Fruit fly (Drosophila melanogaster) whole organism, embryonic: ENCODE measurements around the gene dpr20.

Experiments
- Atf3 ChIP-seq: fragments of 200-800 bp; sonication (Bioruptor generic); optimal IDR thresholded peaks from 3 replicates; lab custom pipeline; 2016; ENCODE audit warnings: missing biosample characterization, missing genetic modification characterization
- Bteb2 ChIP-seq: fragments of 200-800 bp; sonication (Bioruptor generic); optimal IDR thresholded peaks from 2 replicates; lab custom pipeline; 2016; ENCODE audit warnings: missing biosample characterization, missing genetic modification characterization
- CG12391 ChIP-seq: fragments of 200-800 bp; sonication (Bioruptor generic); optimal IDR thresholded peaks from 3 replicates; lab custom pipeline; 2018; ENCODE audit warnings: missing biosample characterization, mild to moderate bottlenecking, missing genetic modification characterization, moderate library complexity
- CG15601 ChIP-seq: fragments of 200-800 bp; sonication (Bioruptor generic); optimal IDR thresholded peaks from 3 replicates; lab custom pipeline; 2019; ENCODE audit warnings: missing biosample characterization, mild to moderate bottlenecking, missing genetic modification characterization, moderate library complexity
- CG16779 ChIP-seq: fragments of 200-800 bp; sonication (Bioruptor generic); IDR thresholded peaks from 2 replicates; pipeline ENCODE4 v1.3.6; 2022; ENCODE audit warnings: missing biosample characterization, missing genetic modification characterization
- CG17186 ChIP-seq: fragments of 200-800 bp; sonication (Bioruptor generic); optimal IDR thresholded peaks from 3 replicates; lab custom pipeline; 2017; ENCODE audit warnings: missing biosample characterization, missing genetic modification reagents, missing genetic modification characterization
- CG2199 ChIP-seq: fragments of 200-800 bp; sonication (Bioruptor generic); IDR thresholded peaks from 3 replicates; pipeline ENCODE4 v1.3.6; 2022; ENCODE audit warnings: missing biosample characterization, missing genetic modification characterization
- CG6765 ChIP-seq: fragments of 200-800 bp; sonication (Bioruptor generic); optimal IDR thresholded peaks from 3 replicates; lab custom pipeline; 2017; ENCODE audit warnings: missing biosample characterization, mild to moderate bottlenecking, missing genetic modification characterization
- CG6791 ChIP-seq: fragments of 200-800 bp; sonication (Bioruptor generic); IDR thresholded peaks from 3 replicates; pipeline ENCODE4 v1.3.6; 2022; ENCODE audit warnings: missing biosample characterization, missing genetic modification characterization; ENCODE audit not compliant: partially characterized antibody
- CG9215 ChIP-seq: fragments of 200-800 bp; sonication (Bioruptor generic); IDR thresholded peaks from 2 replicates; pipeline ENCODE4 v1.3.6; 2022; ENCODE audit warnings: missing biosample characterization, missing genetic modification characterization
- Dad ChIP-seq: fragments of 200-800 bp; sonication (Bioruptor generic); optimal IDR thresholded peaks from 3 replicates; lab custom pipeline; 2016; ENCODE audit warnings: missing biosample characterization, missing genetic modification characterization
- HmgD ChIP-seq: fragments of 200-800 bp; sonication (Bioruptor generic); optimal IDR thresholded peaks from 3 replicates; lab custom pipeline; 2016; ENCODE audit warnings: missing biosample characterization, missing genetic modification characterization
- Hr51 ChIP-seq, 2 experiments: fragments of 200-800 bp; sonication (Bioruptor generic); optimal IDR thresholded peaks; 2 replicates in 1 of 2; 3 replicates in 1 of 2; lab custom pipeline; 2016 to 2018; ENCODE audit warnings: missing biosample characterization in 2 of 2, missing genetic modification characterization in 2 of 2, mild to moderate bottlenecking in 1 of 2, moderate library complexity in 1 of 2
- MTF-1 ChIP-seq: fragments of 200-800 bp; sonication (Bioruptor generic); optimal IDR thresholded peaks from 2 replicates; lab custom pipeline; 2018; ENCODE audit warnings: missing biosample characterization, mild to moderate bottlenecking, missing genetic modification characterization, borderline replicate concordance
- Myb ChIP-seq: fragments of 200-800 bp; sonication (Bioruptor generic); optimal IDR thresholded peaks from 2 replicates; lab custom pipeline; 2016; ENCODE audit warnings: missing biosample characterization, missing genetic modification characterization
- Sin3A ChIP-seq: fragments of >200 bp; optimal IDR thresholded peaks from 2 replicates; lab custom pipeline; 2018
- Sox102F ChIP-seq: fragments of 200-800 bp; sonication (Bioruptor generic); optimal IDR thresholded peaks from 2 replicates; lab custom pipeline; 2018; ENCODE audit warnings: missing biosample characterization, mild to moderate bottlenecking, missing genetic modification characterization, moderate library complexity
- Trl ChIP-seq, 3 experiments: fragments of >200 bp in 2 of 3; fragments of 200-800 bp in 1 of 3; sonication (Bioruptor generic) in 1 of 3; optimal IDR thresholded peaks; 2 replicates in 1 of 3; 3 replicates in 2 of 3; lab custom pipeline; 2016 to 2017; ENCODE audit warnings: missing biosample characterization in 1 of 3, missing genetic modification characterization in 1 of 3
- Xrp1 ChIP-seq: fragments of 200-800 bp; sonication (Bioruptor generic); IDR thresholded peaks from 2 replicates; pipeline ENCODE4 v1.3.6; 2022; ENCODE audit warnings: missing biosample characterization, missing genetic modification characterization
- ac ChIP-seq: fragments of 200-800 bp; sonication (Bioruptor generic); optimal IDR thresholded peaks from 3 replicates; lab custom pipeline; 2017; ENCODE audit warnings: missing biosample characterization, mild to moderate bottlenecking, missing genetic modification characterization
- aop ChIP-seq: fragments of 200-800 bp; sonication (Bioruptor generic); IDR thresholded peaks from 2 replicates; pipeline ENCODE4 v1.3.6; 2022; ENCODE audit warnings: missing biosample characterization, missing genetic modification characterization
- bab2 ChIP-seq: fragments of 200-800 bp; sonication (Bioruptor generic); optimal IDR thresholded peaks from 2 replicates; lab custom pipeline; 2016; ENCODE audit warnings: missing biosample characterization, missing genetic modification characterization
- bigmax ChIP-seq: fragments of 200-800 bp; sonication (Bioruptor generic); optimal IDR thresholded peaks from 2 replicates; lab custom pipeline; 2018; ENCODE audit warnings: missing biosample characterization, mild to moderate bottlenecking, missing genetic modification characterization
- cad ChIP-seq: fragments of >200 bp; optimal IDR thresholded peaks from 2 replicates; lab custom pipeline; 2017; ENCODE audit warnings: missing biosample characterization, missing genetic modification characterization
- cas ChIP-seq: fragments of 200-800 bp; sonication (Bioruptor generic); IDR thresholded peaks from 2 replicates; pipeline ENCODE4 v1.3.6; 2022; ENCODE audit warnings: missing biosample characterization, missing genetic modification characterization
- chn ChIP-seq: fragments of 200-800 bp; sonication (Bioruptor generic); optimal IDR thresholded peaks from 2 replicates; lab custom pipeline; 2016; ENCODE audit warnings: missing biosample characterization, missing genetic modification characterization
- corto ChIP-seq: fragments of 200-800 bp; sonication (Bioruptor generic); optimal IDR thresholded peaks from 2 replicates; lab custom pipeline; 2016; ENCODE audit warnings: missing biosample characterization, mild to moderate bottlenecking, missing genetic modification characterization, moderate library complexity
- crc ChIP-seq: fragments of 200-800 bp; sonication (Bioruptor generic); optimal IDR thresholded peaks from 2 replicates; lab custom pipeline; 2016; ENCODE audit warnings: missing biosample characterization, missing genetic modification characterization
- cwo ChIP-seq: fragments of 200-800 bp; sonication (Bioruptor generic); optimal IDR thresholded peaks from 3 replicates; lab custom pipeline; 2017; ENCODE audit warnings: missing biosample characterization, missing genetic modification characterization, mild to moderate bottlenecking, moderate library complexity, missing genetic modification reagents
- danr ChIP-seq: fragments of 200-800 bp; sonication (Bioruptor generic); IDR thresholded peaks from 2 replicates; pipeline ENCODE4 v1.3.6; 2022; ENCODE audit warnings: missing biosample characterization, missing genetic modification characterization
- dimm ChIP-seq: fragments of 200-800 bp; sonication (Bioruptor generic); IDR thresholded peaks from 2 replicates; pipeline ENCODE4 v1.3.6; 2022; ENCODE audit warnings: missing biosample characterization, missing genetic modification characterization
- ems ChIP-seq: fragments of 200-800 bp; sonication (Bioruptor generic); optimal IDR thresholded peaks from 3 replicates; lab custom pipeline; 2016; ENCODE audit warnings: missing biosample characterization, missing genetic modification characterization
- fd102C ChIP-seq: fragments of 200-800 bp; sonication (Bioruptor generic); optimal IDR thresholded peaks from 2 replicates; lab custom pipeline; 2018; ENCODE audit warnings: missing biosample characterization, mild to moderate bottlenecking, missing genetic modification characterization, moderate library complexity
- gt ChIP-seq: fragments of 200-800 bp; sonication (Bioruptor generic); IDR thresholded peaks from 2 replicates; pipeline ENCODE4 v1.3.6; 2022; ENCODE audit warnings: missing biosample characterization, missing genetic modification characterization
- insv ChIP-seq, 2 experiments: fragments of 200-800 bp; sonication (Bioruptor generic); optimal IDR thresholded peaks; 3 replicates each; lab custom pipeline; 2016 to 2018; ENCODE audit warnings: missing biosample characterization in 2 of 2, missing genetic modification characterization in 2 of 2
- klu ChIP-seq: fragments of 200-800 bp; sonication (Bioruptor generic); IDR thresholded peaks from 2 replicates; pipeline ENCODE4 v1.3.6; 2022; ENCODE audit warnings: missing biosample characterization, missing genetic modification characterization
- lab ChIP-seq: fragments of 200-800 bp; sonication (Bioruptor generic); optimal IDR thresholded peaks from 3 replicates; lab custom pipeline; 2017; ENCODE audit warnings: missing biosample characterization, missing genetic modification characterization, mild to moderate bottlenecking, moderate library complexity, missing genetic modification reagents
- lilli ChIP-seq: fragments of 200-800 bp; sonication (Bioruptor generic); optimal IDR thresholded peaks from 3 replicates; lab custom pipeline; 2016; ENCODE audit warnings: missing biosample characterization, missing genetic modification characterization
- prd ChIP-seq, 3 experiments: fragments of >200 bp in 2 of 3; fragments of 200-800 bp in 1 of 3; sonication (Bioruptor generic) in 1 of 3; optimal IDR thresholded peaks in 2 of 3; IDR thresholded peaks in 1 of 3; 2 replicates in 2 of 3; 3 replicates in 1 of 3; pipeline versions ENCODE4 v1.3.6 to Lab custom; 2017 to 2022; ENCODE audit warnings: missing biosample characterization in 1 of 3, missing genetic modification characterization in 1 of 3
- sisA ChIP-seq: fragments of 200-800 bp; sonication (Bioruptor generic); IDR thresholded peaks from 2 replicates; pipeline ENCODE4 v1.3.6; 2022; ENCODE audit warnings: missing biosample characterization, missing genetic modification characterization
- slbo ChIP-seq: fragments of 200-800 bp; sonication (Bioruptor generic); IDR thresholded peaks from 2 replicates; pipeline ENCODE4 v1.3.6; 2022; ENCODE audit warnings: missing biosample characterization, missing genetic modification characterization
- ssp ChIP-seq: fragments of 200-800 bp; sonication (Bioruptor generic); IDR thresholded peaks from 2 replicates; pipeline ENCODE4 v1.3.6; 2022; ENCODE audit warnings: missing biosample characterization, missing genetic modification characterization
- tgo ChIP-seq: fragments of 200-800 bp; sonication (Bioruptor generic); IDR thresholded peaks from 3 replicates; pipeline ENCODE4 v1.3.6; 2022; ENCODE audit warnings: missing biosample characterization, missing genetic modification characterization
- tin ChIP-seq: fragments of 200-800 bp; sonication (Bioruptor generic); optimal IDR thresholded peaks from 3 replicates; lab custom pipeline; 2016; ENCODE audit warnings: missing biosample characterization, missing genetic modification characterization
- ttk ChIP-seq: fragments of 200-800 bp; sonication (Bioruptor generic); IDR thresholded peaks from 2 replicates; pipeline ENCODE4 v2.1.2; 2022; ENCODE audit warnings: missing biosample characterization, missing genetic modification characterization
- unc-4 ChIP-seq: fragments of 200-800 bp; sonication (Bioruptor generic); IDR thresholded peaks from 2 replicates; pipeline ENCODE4 v1.3.6; 2022; ENCODE audit warnings: missing biosample characterization, missing genetic modification characterization; ENCODE audit not compliant: partially characterized antibody
- zen2 ChIP-seq: fragments of 200-800 bp; sonication (Bioruptor generic); IDR thresholded peaks from 3 replicates; pipeline ENCODE4 v1.3.6; 2022; ENCODE audit warnings: missing biosample characterization, missing genetic modification characterization; ENCODE audit not compliant: partially characterized antibody

Gene dpr20

dm6 chr3L:857063-858015, at the start of gene dpr20:
TSS of gene dpr20 (minus strand) at chr3L:857248.
- peak; percentile 38 for TF ChIP-seq MTF-1
- peak; percentile 69 for TF ChIP-seq ems
- TF ChIP-seq lilli (GFP tag; lab: Kevin White, UChicago), result peak; percentile 89
- TF ChIP-seq ttk (GFP tag; lab: Robert Waterston, UW), result peak; percentile 86
- TF ChIP-seq crc, result peak; percentile 55
- TF ChIP-seq bab2 (GFP tag; lab: Kevin White, UChicago), result peak; percentile 72
- no peak for TF ChIP-seq Trl (optimal IDR thresholded peaks at IDR 0.05; lab: Kevin White, UChicago)
- TF ChIP-seq Trl (GFP tag; optimal IDR thresholded peaks at IDR 0.05; lab: Kevin White, UChicago), result peak; percentile 66
- TF ChIP-seq dimm, result peak; percentile 66
- peak; percentile 67 for TF ChIP-seq Dad
- peak; percentile 58 for TF ChIP-seq Myb (GFP tag; lab: Kevin White, UChicago)
- TF ChIP-seq CG16779, result peak; percentile 84
- TF ChIP-seq unc-4 (GFP tag; lab: Robert Waterston, UW), result no peak
- TF ChIP-seq ac, result peak; percentile 7
- TF ChIP-seq tin (GFP tag; lab: Kevin White, UChicago), result peak; percentile 59
- no peak for TF ChIP-seq fd102C (GFP tag; lab: Kevin White, UChicago)
- TF ChIP-seq tgo (GFP tag; lab: Robert Waterston, UW), result peak; percentile 87
- peak; percentile 94 for TF ChIP-seq lab (GFP tag; lab: Kevin White, UChicago)
- peak; percentile 7 for TF ChIP-seq bigmax
- peak; percentile 60; the same call in 1 of the 2 replicates for TF ChIP-seq aop (GFP tag; lab: Robert Waterston, UW)
- 0 out of 3 replicates have a peak, but pooled peaks have one; percentile 23 for TF ChIP-seq CG2199 (GFP tag; lab: Robert Waterston, UW)
- peak; percentile 56 for TF ChIP-seq Bteb2 (GFP tag; lab: Kevin White, UChicago)
- TF ChIP-seq HmgD (GFP tag; lab: Kevin White, UChicago), result peak; percentile 36
- peak; percentile 49 to 61 for TF ChIP-seq Hr51 (GFP tag; optimal IDR thresholded peaks at IDR 0.05; lab: Kevin White, UChicago)
- peak; percentile 95 for TF ChIP-seq slbo
- no peak for TF ChIP-seq CG17186 (GFP tag; lab: Kevin White, UChicago)
- TF ChIP-seq cad, result no peak
- TF ChIP-seq CG15601 (tag; lab: Kevin White, UChicago), result peak; percentile 42
- peak; percentile 85 for TF ChIP-seq sisA (GFP tag; lab: Robert Waterston, UW)
- TF ChIP-seq klu (GFP tag; lab: Robert Waterston, UW), result peak; percentile 66
- peak; percentile 48; the same call in 1 of the 2 replicates for TF ChIP-seq danr (GFP tag; lab: Robert Waterston, UW)
- TF ChIP-seq Atf3, result peak; percentile 49
- TF ChIP-seq cas (GFP tag; lab: Robert Waterston, UW), result peak; percentile 82; the same call in 1 of the 2 replicates
- peak; percentile 72 for TF ChIP-seq CG12391 (tag; lab: Kevin White, UChicago)
- TF ChIP-seq cwo (GFP tag; lab: Kevin White, UChicago), result peak; percentile 53
- TF ChIP-seq zen2 (GFP tag; lab: Robert Waterston, UW), result no peak
- TF ChIP-seq CG6765 (GFP tag; lab: Kevin White, UChicago), result peak; percentile 45
- TF ChIP-seq Sin3A (lab: Kevin White, UChicago), result no peak
- no peak for TF ChIP-seq CG6791 (GFP tag; lab: Robert Waterston, UW)
- TF ChIP-seq Xrp1 (GFP tag; lab: Robert Waterston, UW), result peak; percentile 87
- peak in 1 of 2 experiments; percentile 61 for TF ChIP-seq insv (GFP tag; optimal IDR thresholded peaks at IDR 0.05; lab: Kevin White, UChicago)
- TF ChIP-seq prd (optimal IDR thresholded peaks at IDR 0.05; lab: Kevin White, UChicago), result no peak
- TF ChIP-seq prd (GFP tag; IDR thresholded peaks at IDR 0.05; lab: Robert Waterston, UW), result peak; percentile 90
- TF ChIP-seq corto, result no peak
- TF ChIP-seq Sox102F (GFP tag; lab: Kevin White, UChicago), result peak; percentile 74
- TF ChIP-seq gt (GFP tag; lab: Robert Waterston, UW), result peak; percentile 17; the same call in 1 of the 2 replicates
- TF ChIP-seq ssp (GFP tag; lab: Robert Waterston, UW), result peak; percentile 64
- TF ChIP-seq CG9215, result peak; percentile 81
- TF ChIP-seq chn (GFP tag; lab: Kevin White, UChicago), result peak; percentile 67
